Fruit fly (Drosophila melanogaster) whole organism: Measurements from ENCODE around the gene CG8837.

Experiments used
- CG8478 ChIP-seq: fragments of >200 bp; optimal IDR thresholded peaks from 2 replicates; lab custom pipeline; 2018; ENCODE audit warnings: inconsistent platforms
- EcR ChIP-seq, 2 experiments: fragments of >200 bp; optimal IDR thresholded peaks; 2 replicates each; lab custom pipeline; 2017; ENCODE audit warnings: missing biosample characterization in 2 of 2, missing genetic modification characterization in 2 of 2, missing genetic modification reagents in 2 of 2
- pan ChIP-seq: fragments of >200 bp; optimal IDR thresholded peaks from 2 replicates; lab custom pipeline; 2017
- psq ChIP-seq: fragments of >200 bp; optimal IDR thresholded peaks from 2 replicates; lab custom pipeline; 2017
- usp ChIP-seq: fragments of >200 bp; optimal IDR thresholded peaks from 2 replicates; lab custom pipeline; 2017; ENCODE audit warnings: missing biosample characterization, missing genetic modification characterization, mixed read lengths

- TF ChIP-seq CG8478 (lab: Kevin White, UChicago), result no peak
- TF ChIP-seq psq, result no peak
- TF ChIP-seq pan, result no peak
- no peak for TF ChIP-seq usp
- TF ChIP-seq EcR (GFP tag; optimal IDR thresholded peaks at IDR 0.05; lab: Kevin White, UChicago), result no peak
Measured at dm6 chr2L:3299803-3300202, 20.2 kb upstream of the CG8837 start.
